Worm (Caenorhabditis elegans) whole organism, late embryonic: Measurements from ENCODE around the gene ckr-2.

Experiments used
- ama-1 ChIP-seq: fragments of 150-350 bp; optimal IDR thresholded peaks from 2 replicates; lab custom pipeline; 2014
- fkh-10 ChIP-seq: fragments of 150-350 bp; optimal IDR thresholded peaks from 2 replicates; lab custom pipeline; 2014; ENCODE audit warnings: missing biosample characterization, missing genetic modification reagents, missing genetic modification characterization
- odd-2 ChIP-seq: sonication (generic microtip); optimal IDR thresholded peaks from 2 replicates; lab custom pipeline; 2017; ENCODE audit warnings: antibody characterized with exemption, mild to moderate bottlenecking, missing genetic modification characterization, missing compliant biosample characterization
- pqm-1 ChIP-seq: sonication (generic microtip); optimal IDR thresholded peaks from 2 replicates; lab custom pipeline; 2016; ENCODE audit warnings: missing genetic modification characterization, missing compliant biosample characterization
- ztf-16 ChIP-seq: sonication (generic microtip); optimal IDR thresholded peaks from 2 replicates; lab custom pipeline; 2017; ENCODE audit warnings: missing genetic modification characterization, missing compliant biosample characterization

DNA sequence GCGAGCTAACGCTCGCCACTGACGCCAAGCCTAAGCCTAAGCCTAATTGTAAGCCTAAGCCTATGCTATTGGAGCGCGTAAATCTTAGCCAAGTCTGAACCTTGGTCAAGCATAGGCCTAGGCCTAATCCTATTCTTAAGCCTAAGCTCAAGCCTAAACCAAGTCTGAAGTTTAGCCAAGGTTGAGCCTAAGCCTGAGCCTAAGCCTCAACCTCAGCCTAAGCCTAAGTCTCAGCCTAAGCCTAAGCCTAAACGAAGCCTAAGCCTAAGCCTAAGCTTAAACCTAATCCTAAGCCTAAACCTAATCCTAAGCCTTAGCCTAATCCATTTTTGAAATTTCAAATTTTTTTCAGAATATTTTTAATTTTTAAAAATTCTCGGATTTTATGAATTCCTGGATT lies 38.7 kb upstream of the ckr-2 start:
- no peak for TF ChIP-seq pqm-1 (tag; lab: Kevin White, UChicago)
- TF ChIP-seq ama-1 (lab: Kevin White, UChicago): no peak
- no peak for TF ChIP-seq odd-2
- no peak for TF ChIP-seq fkh-10 (GFP tag; lab: Kevin White, UChicago)
- no peak for TF ChIP-seq ztf-16 (tag; lab: Kevin White, UChicago)
